Worm (Caenorhabditis elegans) whole organism, L3 larva: Measurements from ENCODE around the gene W03G11.4.

Experiments used
- ama-1 ChIP-seq: fragments of 150-350 bp; optimal IDR thresholded peaks from 2 replicates; lab custom pipeline; 2018
- ceh-82 ChIP-seq: fragments of 150-350 bp; optimal IDR thresholded peaks from 2 replicates; lab custom pipeline; 2014; ENCODE audit warnings: missing biosample characterization, missing genetic modification characterization
- mdl-1 ChIP-seq: fragments of 150-350 bp; optimal IDR thresholded peaks from 2 replicates; lab custom pipeline; 2014; ENCODE audit warnings: missing biosample characterization, missing genetic modification characterization
- nfya-1 ChIP-seq: sonication (generic microtip); optimal IDR thresholded peaks from 2 replicates; lab custom pipeline; 2017; ENCODE audit warnings: missing genetic modification characterization, mild to moderate bottlenecking, missing compliant biosample characterization, antibody characterized with exemption, moderate library complexity; ENCODE audit not compliant: insufficient read depth
- nhr-12 ChIP-seq: fragments of 150-350 bp; optimal IDR thresholded peaks from 2 replicates; lab custom pipeline; 2014; ENCODE audit warnings: missing biosample characterization, missing genetic modification characterization
- nhr-25 ChIP-seq: sonication (generic microtip); optimal IDR thresholded peaks from 2 replicates; lab custom pipeline; 2017; ENCODE audit warnings: missing biosample characterization, missing genetic modification characterization
- nhr-28 ChIP-seq: fragments of 150-350 bp; optimal IDR thresholded peaks from 2 replicates; lab custom pipeline; 2014; ENCODE audit warnings: missing biosample characterization, missing genetic modification characterization
- nhr-43 ChIP-seq: sonication (generic microtip); optimal IDR thresholded peaks from 2 replicates; lab custom pipeline; 2016; ENCODE audit warnings: mild to moderate bottlenecking, missing genetic modification characterization, missing compliant biosample characterization; ENCODE audit not compliant: poor library complexity, severe bottlenecking
- nhr-77 ChIP-seq: fragments of 150-350 bp; optimal IDR thresholded peaks from 2 replicates; lab custom pipeline; 2014; ENCODE audit warnings: missing biosample characterization, missing genetic modification characterization
- snpc-4 ChIP-seq: fragments of 150-350 bp; optimal IDR thresholded peaks from 2 replicates; lab custom pipeline; 2014; ENCODE audit warnings: missing biosample characterization, missing genetic modification characterization
- zag-1 ChIP-seq: fragments of 150-350 bp; optimal IDR thresholded peaks from 2 replicates; lab custom pipeline; 2014; ENCODE audit warnings: missing biosample characterization, missing genetic modification characterization

DNA sequence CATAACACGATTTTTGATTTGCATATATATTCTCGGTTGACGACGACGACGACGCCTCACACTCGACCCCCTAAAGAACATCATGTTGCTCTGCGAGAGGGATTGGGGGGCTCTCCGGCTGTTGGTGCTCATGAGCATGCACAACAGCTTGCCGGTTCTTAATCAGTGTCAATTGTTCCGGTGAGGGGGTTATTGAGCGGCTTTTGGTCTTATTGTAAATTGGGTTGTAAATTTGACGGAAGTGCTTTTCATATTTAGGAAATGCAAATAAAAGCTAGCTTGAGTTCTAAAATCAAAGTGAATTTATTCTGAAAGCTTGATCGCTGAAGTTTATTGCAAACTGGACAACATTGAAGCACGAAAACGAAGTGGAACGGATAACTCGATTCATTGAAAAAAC is 55.0 kb downstream of the W03G11.4 start:
- TF ChIP-seq nfya-1 (tag; lab: Kevin White, UChicago) (no peak), nhr-28 (tag; lab: Kevin White, UChicago) (no peak), nhr-77 (tag; lab: Kevin White, UChicago) (no peak), zag-1 (tag; lab: Kevin White, UChicago) (no peak), snpc-4 (tag; lab: Kevin White, UChicago) (no peak), ceh-82 (no peak), mdl-1 (tag; lab: Kevin White, UChicago) (no peak), nhr-43 (tag; lab: Kevin White, UChicago) (no peak), ama-1 (lab: Kevin White, UChicago) (no peak), nhr-12 (tag; lab: Kevin White, UChicago) (no peak), nhr-25 (tag; lab: Kevin White, UChicago) (no peak)
